Fruit fly (Drosophila melanogaster) whole organism, adult: ENCODE results near the gene CG15576.

ENCODE experiments used
- CG11617 ChIP-seq: fragments of 200-800 bp; sonication (Bioruptor generic); optimal IDR thresholded peaks from 2 replicates; lab custom pipeline; 2017; ENCODE audit warnings: mild to moderate bottlenecking, missing biosample characterization, missing genetic modification reagents, missing genetic modification characterization
- CG12768 ChIP-seq: fragments of 200-800 bp; sonication (Bioruptor generic); optimal IDR thresholded peaks from 2 replicates; lab custom pipeline; 2017; ENCODE audit warnings: missing biosample characterization, missing genetic modification characterization, mild to moderate bottlenecking, moderate library complexity, missing genetic modification reagents
- CG14711 ChIP-seq: fragments of 200-800 bp; sonication (Bioruptor generic); optimal IDR thresholded peaks from 2 replicates; lab custom pipeline; 2018; ENCODE audit warnings: missing biosample characterization, mild to moderate bottlenecking, missing genetic modification characterization, moderate library complexity
- CG1620 ChIP-seq: fragments of 200-800 bp; sonication (Bioruptor generic); optimal IDR thresholded peaks from 2 replicates; lab custom pipeline; 2016; ENCODE audit warnings: missing biosample characterization, missing genetic modification characterization
- CG33017 ChIP-seq: fragments of 200-800 bp; sonication (Bioruptor generic); optimal IDR thresholded peaks from 2 replicates; lab custom pipeline; 2018; ENCODE audit warnings: missing biosample characterization, mild to moderate bottlenecking, missing genetic modification characterization, moderate library complexity
- CG5204 ChIP-seq: fragments of 200-800 bp; sonication (Bioruptor generic); optimal IDR thresholded peaks from 2 replicates; lab custom pipeline; 2016; ENCODE audit warnings: missing biosample characterization, missing genetic modification characterization
- CG7045 ChIP-seq: fragments of 200-800 bp; sonication (Bioruptor generic); optimal IDR thresholded peaks from 2 replicates; lab custom pipeline; 2017; ENCODE audit warnings: missing biosample characterization, mild to moderate bottlenecking, missing genetic modification characterization
- CG7101 ChIP-seq: fragments of 200-800 bp; sonication (Bioruptor generic); optimal IDR thresholded peaks from 2 replicates; lab custom pipeline; 2018; ENCODE audit warnings: missing biosample characterization, mild to moderate bottlenecking, missing genetic modification characterization, moderate library complexity
- Clk ChIP-seq: fragments of 200-800 bp; sonication (Bioruptor generic); optimal IDR thresholded peaks from 2 replicates; lab custom pipeline; 2017; ENCODE audit warnings: missing biosample characterization, missing genetic modification characterization
- Crg-1 ChIP-seq: fragments of 200-800 bp; sonication (Bioruptor generic); optimal IDR thresholded peaks from 2 replicates; lab custom pipeline; 2016; ENCODE audit warnings: missing biosample characterization, missing genetic modification characterization
- Hr96 ChIP-seq: fragments of 200-800 bp; sonication (Bioruptor generic); optimal IDR thresholded peaks from 2 replicates; lab custom pipeline; 2016; ENCODE audit warnings: missing biosample characterization, missing genetic modification characterization
- Mnt ChIP-seq: fragments of 200-800 bp; sonication (Bioruptor generic); optimal IDR thresholded peaks from 2 replicates; lab custom pipeline; 2016; ENCODE audit warnings: missing biosample characterization, mild to moderate bottlenecking, missing genetic modification characterization
- bab1 ChIP-seq: fragments of 200-800 bp; sonication (Bioruptor generic); optimal IDR thresholded peaks from 3 replicates; lab custom pipeline; 2019; ENCODE audit warnings: missing biosample characterization, mild to moderate bottlenecking, missing genetic modification characterization, moderate library complexity
- cic ChIP-seq: fragments of 200-800 bp; sonication (Bioruptor generic); optimal IDR thresholded peaks from 2 replicates; lab custom pipeline; 2017; ENCODE audit warnings: missing biosample characterization, mild to moderate bottlenecking, missing genetic modification characterization, moderate library complexity
- cnc ChIP-seq, 2 experiments: fragments of >200 bp; optimal IDR thresholded peaks; 2 replicates each; lab custom pipeline; 2017
- kay ChIP-seq: fragments of 200-800 bp; sonication (Bioruptor generic); peaks from one replicate; lab custom pipeline; 2016; ENCODE audit warnings: missing biosample characterization, missing genetic modification characterization, borderline replicate concordance
- ovo ChIP-seq: fragments of 200-800 bp; sonication (Bioruptor generic); optimal IDR thresholded peaks from 2 replicates; lab custom pipeline; 2016; ENCODE audit warnings: missing biosample characterization, missing genetic modification characterization
- pad ChIP-seq: fragments of 200-800 bp; sonication (Bioruptor generic); optimal IDR thresholded peaks from 3 replicates; lab custom pipeline; 2017; ENCODE audit warnings: missing biosample characterization, missing genetic modification characterization, mild to moderate bottlenecking, moderate library complexity, missing genetic modification reagents
- tj ChIP-seq: fragments of 200-800 bp; sonication (Bioruptor generic); optimal IDR thresholded peaks from 3 replicates; lab custom pipeline; 2017; ENCODE audit warnings: missing biosample characterization, mild to moderate bottlenecking, missing genetic modification characterization, moderate library complexity
- toe ChIP-seq: fragments of 200-800 bp; sonication (Bioruptor generic); optimal IDR thresholded peaks from 2 replicates; lab custom pipeline; 2016; ENCODE audit warnings: missing biosample characterization, missing genetic modification characterization

The CG15576 gene

DNA sequence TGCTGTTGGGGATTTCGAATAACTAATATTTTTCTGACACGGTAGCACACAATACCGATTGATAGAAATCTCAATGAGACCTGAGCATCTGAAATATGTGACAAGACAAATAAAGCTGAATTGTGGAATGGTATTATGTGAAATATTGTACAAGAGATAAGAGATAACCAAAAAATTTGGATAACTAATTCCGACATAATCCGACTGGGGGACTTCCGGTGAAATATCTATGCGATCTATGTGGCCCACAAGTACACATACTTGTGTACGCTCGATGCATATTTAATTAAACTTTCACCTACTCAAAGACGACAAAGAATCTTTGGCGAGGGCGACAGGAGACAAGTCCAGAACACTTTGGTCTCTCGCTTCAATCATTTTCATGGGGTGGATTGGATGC is at the start of gene CG15576:
CG15576 (minus strand) TSS at position 101 of the 400 bp plus-strand sequence.
- TF ChIP-seq CG12768 (GFP tag; lab: Kevin White, UChicago) (no peak), Clk (no peak), cic (GFP tag; lab: Kevin White, UChicago) (no peak), ovo (GFP tag; lab: Kevin White, UChicago) (no peak), pad (GFP tag; lab: Kevin White, UChicago) (no peak), bab1 (GFP tag; lab: Kevin White, UChicago) (no peak), cnc (optimal IDR thresholded peaks at IDR 0.05; lab: Kevin White, UChicago) (no peak), Hr96 (GFP tag; lab: Kevin White, UChicago) (no peak), tj (GFP tag; lab: Kevin White, UChicago) (no peak), CG1620 (no peak), CG7101 (tag; lab: Kevin White, UChicago) (no peak)

DNA sequence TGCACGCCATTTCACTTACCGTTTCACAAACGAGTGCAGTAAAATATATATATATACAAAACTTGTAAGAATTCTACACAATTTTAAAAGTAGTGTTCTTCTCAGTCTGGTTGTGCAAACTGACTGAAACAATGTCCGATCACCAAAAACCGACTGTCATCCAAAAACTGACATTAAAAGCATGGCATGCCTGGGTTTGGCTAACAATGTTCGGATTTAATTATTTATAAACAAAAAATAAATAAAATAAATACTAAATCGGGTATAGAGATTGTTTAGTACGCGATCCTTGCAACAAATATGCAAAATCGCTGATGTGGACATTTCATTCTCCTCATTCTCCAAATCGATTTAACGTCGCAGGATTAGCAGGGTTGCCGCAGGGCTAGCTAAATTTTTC is 49.7 kb upstream of the CG15576 start, which contains the start of gene CG12692:
CG12692 (minus strand) TSS at position 101 of the 400 bp plus-strand sequence.
- TF ChIP-seq bab1 (GFP tag; lab: Kevin White, UChicago) (no peak), CG1620 (no peak), tj (GFP tag; lab: Kevin White, UChicago) (no peak), Crg-1 (no peak), kay (no peak), CG11617 (GFP tag; lab: Kevin White, UChicago) (no peak), CG14711 (tag; lab: Kevin White, UChicago) (no peak), CG12768 (GFP tag; lab: Kevin White, UChicago) (no peak), CG7045 (GFP tag; lab: Kevin White, UChicago) (no peak), CG7101 (tag; lab: Kevin White, UChicago) (no peak), CG33017 (tag; lab: Kevin White, UChicago) (no peak), Mnt (GFP tag; lab: Kevin White, UChicago) (no peak), pad (GFP tag; lab: Kevin White, UChicago) (no peak), cic (GFP tag; lab: Kevin White, UChicago) (no peak), Hr96 (GFP tag; lab: Kevin White, UChicago) (no peak), CG5204 (GFP tag; lab: Kevin White, UChicago) (no peak), cnc (optimal IDR thresholded peaks at IDR 0.05; lab: Kevin White, UChicago) (no peak)

DNA sequence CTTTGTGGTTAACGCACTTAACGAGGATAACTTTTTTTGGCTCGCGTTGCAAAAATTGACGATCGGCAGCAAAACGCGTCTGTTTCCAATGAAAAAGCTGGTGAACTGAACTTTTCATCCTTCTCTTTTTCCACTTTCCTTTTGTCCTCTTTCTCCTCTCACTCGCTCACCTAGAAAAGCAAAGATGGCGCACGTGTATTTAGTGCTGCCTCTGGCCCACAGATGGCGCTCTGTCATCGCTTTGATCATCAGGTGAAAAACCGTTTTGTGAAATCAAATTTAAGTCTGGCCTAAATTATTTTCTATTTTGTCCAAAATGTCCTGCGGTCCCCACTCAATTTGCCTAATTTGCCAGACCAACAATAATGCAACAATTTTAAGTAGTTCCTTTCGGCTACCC is 40.8 kb upstream of the CG15576 start:
- TF ChIP-seq CG14711 (tag; lab: Kevin White, UChicago) (no peak), CG5204 (GFP tag; lab: Kevin White, UChicago) (no peak), cnc (optimal IDR thresholded peaks at IDR 0.05; lab: Kevin White, UChicago) (no peak), toe (GFP tag; lab: Kevin White, UChicago) (no peak), Mnt (GFP tag; lab: Kevin White, UChicago) (no peak), CG7045 (GFP tag; lab: Kevin White, UChicago) (no peak), Hr96 (GFP tag; lab: Kevin White, UChicago) (no peak), CG11617 (GFP tag; lab: Kevin White, UChicago) (no peak), CG7101 (tag; lab: Kevin White, UChicago) (no peak), cic (GFP tag; lab: Kevin White, UChicago) (no peak), CG33017 (tag; lab: Kevin White, UChicago) (no peak), bab1 (GFP tag; lab: Kevin White, UChicago) (no peak), Crg-1 (no peak), ovo (GFP tag; lab: Kevin White, UChicago) (no peak), Clk (no peak), CG1620 (no peak), pad (GFP tag; lab: Kevin White, UChicago) (no peak), tj (GFP tag; lab: Kevin White, UChicago) (no peak)

DNA sequence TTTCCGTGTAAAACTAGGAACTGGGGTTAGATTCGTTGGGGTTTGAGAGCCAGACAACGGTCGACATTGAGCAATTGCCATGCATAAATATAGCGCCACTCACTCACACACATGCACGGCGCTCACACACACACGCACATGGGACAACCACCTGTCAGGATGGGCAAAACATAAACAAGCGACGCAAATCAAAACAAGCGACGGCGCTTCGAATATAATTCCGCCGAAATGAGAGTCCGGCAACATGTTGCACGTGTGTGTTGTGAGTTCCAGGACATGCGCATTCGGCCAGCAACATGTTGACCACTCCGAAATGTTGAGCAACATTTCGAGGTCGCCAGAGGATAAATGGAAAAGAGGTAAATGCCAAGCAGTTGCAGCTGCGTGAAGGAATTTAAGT is 28.2 kb upstream of the CG15576 start:
- no peak for TF ChIP-seq CG5204 (GFP tag; lab: Kevin White, UChicago)
- no peak for TF ChIP-seq bab1 (GFP tag; lab: Kevin White, UChicago)
- TF ChIP-seq Hr96 (GFP tag; lab: Kevin White, UChicago): no peak
- no peak for TF ChIP-seq ovo (GFP tag; lab: Kevin White, UChicago)
- no peak for TF ChIP-seq Clk
- no peak for TF ChIP-seq CG1620
- no peak for TF ChIP-seq Crg-1
- no peak for TF ChIP-seq CG11617 (GFP tag; lab: Kevin White, UChicago)
- TF ChIP-seq tj (GFP tag; lab: Kevin White, UChicago): no peak

DNA sequence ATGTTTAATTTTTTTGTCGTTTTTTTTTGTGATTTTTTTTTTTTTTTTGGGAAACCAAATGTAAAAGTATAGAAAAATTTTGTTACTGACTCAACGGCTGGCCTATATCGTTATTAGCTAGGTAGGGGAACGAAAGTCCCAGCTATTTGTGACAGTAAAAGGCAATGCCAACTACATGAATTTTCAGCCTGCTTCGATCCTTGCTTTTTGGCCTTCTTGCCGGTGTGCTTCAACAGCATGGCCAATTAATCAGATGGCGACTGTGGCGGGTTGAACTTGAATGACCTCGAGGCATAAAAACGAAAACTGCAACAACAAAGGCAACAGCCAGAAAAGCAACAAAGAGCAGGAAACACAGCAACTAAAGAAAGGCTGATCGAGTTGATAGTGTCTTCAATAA is 25.3 kb upstream of the CG15576 start, which contains the start of gene CG15578:
CG15578 (minus strand) TSS at position 101 of the 400 bp plus-strand sequence.
- TF ChIP-seq Hr96 (GFP tag; lab: Kevin White, UChicago) (no peak), Crg-1 (no peak), Mnt (GFP tag; lab: Kevin White, UChicago) (no peak), Clk (no peak), CG14711 (tag; lab: Kevin White, UChicago) (no peak), kay (no peak), CG12768 (GFP tag; lab: Kevin White, UChicago) (no peak), cnc (optimal IDR thresholded peaks at IDR 0.05; lab: Kevin White, UChicago) (no peak), ovo (GFP tag; lab: Kevin White, UChicago) (no peak), CG1620 (no peak)

DNA sequence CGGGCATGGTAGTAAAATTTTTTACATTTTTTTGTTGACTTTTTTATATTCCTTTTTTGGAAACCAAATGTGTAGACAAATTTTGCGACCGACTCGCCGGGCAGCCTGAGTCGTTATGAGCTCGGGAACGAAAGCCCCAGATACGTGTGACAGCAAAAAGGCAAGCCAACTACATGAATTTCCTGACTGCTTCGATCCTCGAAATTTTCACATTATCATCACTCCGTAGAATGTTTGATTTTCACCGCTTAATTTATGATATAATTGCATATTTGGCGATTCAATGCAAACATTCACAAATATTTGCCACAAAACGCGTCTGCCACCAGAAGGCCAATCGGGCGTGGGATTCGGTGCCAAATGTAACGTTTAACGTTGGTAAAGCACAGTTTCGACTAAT is 24.3 kb upstream of the CG15576 start, which contains the start of gene CG15577:
CG15577 (minus strand) TSS at position 101 of the 400 bp plus-strand sequence.
- TF ChIP-seq CG5204 (GFP tag; lab: Kevin White, UChicago) (no peak), CG1620 (no peak), pad (GFP tag; lab: Kevin White, UChicago) (no peak), tj (GFP tag; lab: Kevin White, UChicago) (no peak), Crg-1 (no peak), toe (GFP tag; lab: Kevin White, UChicago) (no peak), cic (GFP tag; lab: Kevin White, UChicago) (no peak), CG14711 (tag; lab: Kevin White, UChicago) (no peak), bab1 (GFP tag; lab: Kevin White, UChicago) (no peak), CG33017 (tag; lab: Kevin White, UChicago) (no peak)
